Worm (Caenorhabditis elegans) whole organism, L4/young adult: ENCODE results near the gene usp-50.

Experiments
- W03F9.2 ChIP-seq: fragments of 150-350 bp; optimal IDR thresholded peaks from 2 replicates; lab custom pipeline; 2014; ENCODE audit warnings: missing biosample characterization, missing genetic modification characterization
- dao-5 ChIP-seq: sonication (generic microtip); optimal IDR thresholded peaks from 2 replicates; lab custom pipeline; 2016; ENCODE audit warnings: missing genotype, missing genetic modification characterization, moderate library complexity, missing compliant biosample characterization
- him-1 ChIP-seq: sonication (generic microtip); optimal IDR thresholded peaks from 2 replicates; lab custom pipeline; 2016; ENCODE audit warnings: missing genotype, missing genetic modification reagents, missing genetic modification characterization, missing compliant biosample characterization

- TF ChIP-seq him-1 (tag; lab: Kevin White, UChicago) (no peak), W03F9.2 (tag; lab: Kevin White, UChicago) (no peak), dao-5 (tag; lab: Kevin White, UChicago) (no peak)
Observed at ce11 chrV:17928128-17928527, 3.4 kb downstream of the usp-50 start.
